Fruit fly (Drosophila melanogaster) whole organism, embryonic: ENCODE data around the gene CG4957.

ENCODE experiments used
- CG12071 ChIP-seq: fragments of 200-800 bp; sonication (Bioruptor generic); optimal IDR thresholded peaks from 3 replicates; lab custom pipeline; 2018; ENCODE audit warnings: missing biosample characterization, mild to moderate bottlenecking, missing genetic modification characterization
- CG7839 ChIP-seq: fragments of 200-800 bp; sonication (Bioruptor generic); optimal IDR thresholded peaks from 3 replicates; lab custom pipeline; 2018; ENCODE audit warnings: missing biosample characterization, mild to moderate bottlenecking, missing genetic modification characterization, moderate library complexity
- Poxn ChIP-seq: fragments of 200-800 bp; sonication (Bioruptor generic); IDR thresholded peaks from 2 replicates; pipeline ENCODE4 v1.3.6; 2022; ENCODE audit warnings: missing biosample characterization, missing genetic modification characterization
- Ptx1 ChIP-seq: fragments of 200-800 bp; sonication (Bioruptor generic); IDR thresholded peaks from 2 replicates; pipeline ENCODE4 v1.3.6; 2022; ENCODE audit warnings: missing biosample characterization, missing genetic modification characterization
- toy ChIP-seq: fragments of 200-800 bp; sonication (Bioruptor generic); IDR thresholded peaks from 2 replicates; pipeline ENCODE4 v1.3.6; 2022; ENCODE audit warnings: missing biosample characterization, missing genetic modification characterization

dm6 chr2L:10268688-10269087 lies at the start of gene CG4957:
- no peak for TF ChIP-seq CG12071 (GFP tag; lab: Kevin White, UChicago)
- no peak for TF ChIP-seq toy (GFP tag; lab: Robert Waterston, UW)
- TF ChIP-seq CG7839 (tag; lab: Kevin White, UChicago) = no peak
- TF ChIP-seq Ptx1 (GFP tag; lab: Robert Waterston, UW) = no peak
- no peak for TF ChIP-seq Poxn (GFP tag; lab: Robert Waterston, UW)
